Worm (Caenorhabditis elegans) whole organism, L3 larva: ENCODE data around the gene Y66C5A.1.

Source experiments
- R02D3.7 ChIP-seq: fragments of 150-350 bp; optimal IDR thresholded peaks from 2 replicates; lab custom pipeline; 2014; ENCODE audit warnings: missing biosample characterization, missing genetic modification characterization
- ZK546.5 ChIP-seq: sonication (generic microtip); optimal IDR thresholded peaks from 2 replicates; lab custom pipeline; 2017; ENCODE audit warnings: missing biosample characterization, missing genetic modification characterization
- aly-2 ChIP-seq: fragments of 150-350 bp; optimal IDR thresholded peaks from 2 replicates; lab custom pipeline; 2014; ENCODE audit warnings: missing biosample characterization, missing genetic modification characterization
- ceh-16 ChIP-seq: sonication (generic microtip); optimal IDR thresholded peaks from 2 replicates; lab custom pipeline; 2017; ENCODE audit warnings: missing biosample characterization, missing genetic modification characterization
- ceh-28 ChIP-seq: fragments of 150-350 bp; optimal IDR thresholded peaks from 2 replicates; lab custom pipeline; 2014; ENCODE audit warnings: missing biosample characterization, missing genetic modification reagents, missing genetic modification characterization
- ceh-82 ChIP-seq: fragments of 150-350 bp; optimal IDR thresholded peaks from 2 replicates; lab custom pipeline; 2014; ENCODE audit warnings: missing biosample characterization, missing genetic modification characterization
- ceh-9 ChIP-seq: sonication (generic microtip); optimal IDR thresholded peaks from 2 replicates; lab custom pipeline; 2018; ENCODE audit warnings: missing biosample characterization, missing genetic modification characterization
- egl-27 ChIP-seq: sonication (generic microtip); optimal IDR thresholded peaks from 4 replicates; lab custom pipeline; 2017; ENCODE audit warnings: missing biosample characterization, missing genetic modification reagents, missing genetic modification characterization
- elt-1 ChIP-seq: fragments of 150-350 bp; optimal IDR thresholded peaks from 2 replicates; lab custom pipeline; 2014; ENCODE audit warnings: missing biosample characterization, missing genetic modification characterization
- elt-2 ChIP-seq: sonication (generic microtip); optimal IDR thresholded peaks from 2 replicates; lab custom pipeline; 2016; ENCODE audit warnings: missing genetic modification reagents, mild to moderate bottlenecking, missing genetic modification characterization, missing compliant biosample characterization
- eor-1 ChIP-seq, 2 experiments: fragments of 150-350 bp; optimal IDR thresholded peaks; 2 replicates each; lab custom pipeline; 2014 to 2018; ENCODE audit warnings: missing biosample characterization in 2 of 2, missing genetic modification characterization in 2 of 2
- fkh-2 ChIP-seq: fragments of 150-350 bp; optimal IDR thresholded peaks from 2 replicates; lab custom pipeline; 2014; ENCODE audit warnings: missing biosample characterization, missing genetic modification reagents, missing genetic modification characterization
- fos-1 ChIP-seq: fragments of 150-350 bp; optimal IDR thresholded peaks from 2 replicates; lab custom pipeline; 2014; ENCODE audit warnings: missing biosample characterization, missing genetic modification characterization
- hmg-11 ChIP-seq: sonication (generic microtip); optimal IDR thresholded peaks from 2 replicates; lab custom pipeline; 2016; ENCODE audit warnings: missing genetic modification characterization, missing compliant biosample characterization
- jun-1 ChIP-seq: fragments of 150-350 bp; optimal IDR thresholded peaks from 2 replicates; lab custom pipeline; 2014; ENCODE audit warnings: missing biosample characterization, missing genetic modification reagents, missing genetic modification characterization
- lin-15B ChIP-seq: fragments of 150-350 bp; optimal IDR thresholded peaks from 2 replicates; lab custom pipeline; 2014; ENCODE audit warnings: missing biosample characterization, missing genetic modification characterization
- lin-39 ChIP-seq: fragments of 150-350 bp; optimal IDR thresholded peaks from 2 replicates; lab custom pipeline; 2018; ENCODE audit warnings: missing biosample characterization, missing genetic modification reagents, missing genetic modification characterization
- lsy-12 ChIP-seq: sonication (generic microtip); optimal IDR thresholded peaks from 2 replicates; lab custom pipeline; 2016; ENCODE audit warnings: mild to moderate bottlenecking, missing genetic modification characterization, missing compliant biosample characterization
- mml-1 ChIP-seq: fragments of 150-350 bp; sonication (generic microtip); optimal IDR thresholded peaks from 3 replicates; lab custom pipeline; 2014; ENCODE audit warnings: missing biosample characterization, missing genetic modification characterization
- nfya-1 ChIP-seq: sonication (generic microtip); optimal IDR thresholded peaks from 2 replicates; lab custom pipeline; 2017; ENCODE audit warnings: missing genetic modification characterization, mild to moderate bottlenecking, missing compliant biosample characterization, antibody characterized with exemption, moderate library complexity; ENCODE audit not compliant: insufficient read depth
- nhr-11 ChIP-seq: fragments of 150-350 bp; optimal IDR thresholded peaks from 2 replicates; lab custom pipeline; 2014; ENCODE audit warnings: missing biosample characterization, missing genetic modification characterization
- nhr-12 ChIP-seq: fragments of 150-350 bp; optimal IDR thresholded peaks from 2 replicates; lab custom pipeline; 2014; ENCODE audit warnings: missing biosample characterization, missing genetic modification characterization
- nhr-23 ChIP-seq: fragments of 150-350 bp; optimal IDR thresholded peaks from 2 replicates; lab custom pipeline; 2014; ENCODE audit warnings: missing biosample characterization, missing genetic modification reagents, missing genetic modification characterization
- nhr-237 ChIP-seq: fragments of 150-350 bp; optimal IDR thresholded peaks from 2 replicates; lab custom pipeline; 2014; ENCODE audit warnings: missing biosample characterization, missing genetic modification characterization
- nhr-25 ChIP-seq: sonication (generic microtip); optimal IDR thresholded peaks from 2 replicates; lab custom pipeline; 2017; ENCODE audit warnings: missing biosample characterization, missing genetic modification characterization
- nhr-67 ChIP-seq: fragments of 150-350 bp; optimal IDR thresholded peaks from 2 replicates; lab custom pipeline; 2014; ENCODE audit warnings: missing biosample characterization, missing genetic modification characterization
- nhr-76 ChIP-seq: fragments of 150-350 bp; sonication (generic microtip); optimal IDR thresholded peaks from 5 replicates; lab custom pipeline; 2014; ENCODE audit warnings: missing biosample characterization, missing genetic modification characterization
- pha-4 ChIP-seq: fragments of 150-350 bp; optimal IDR thresholded peaks from 2 replicates; lab custom pipeline; 2014; ENCODE audit warnings: missing biosample characterization, missing genetic modification reagents, missing genetic modification characterization
- pqm-1 ChIP-seq: fragments of 150-350 bp; optimal IDR thresholded peaks from 2 replicates; lab custom pipeline; 2017; ENCODE audit warnings: missing biosample characterization, missing genetic modification characterization, inconsistent platforms
- sea-2 ChIP-seq: fragments of 150-350 bp; sonication (generic microtip); optimal IDR thresholded peaks from 4 replicates; lab custom pipeline; 2014; ENCODE audit warnings: missing biosample characterization, missing genetic modification reagents, missing genetic modification characterization
- skn-1 ChIP-seq: fragments of 150-350 bp; optimal IDR thresholded peaks from 2 replicates; lab custom pipeline; 2014; ENCODE audit warnings: missing biosample characterization, missing genetic modification characterization
- snpc-4 ChIP-seq: fragments of 150-350 bp; optimal IDR thresholded peaks from 2 replicates; lab custom pipeline; 2014; ENCODE audit warnings: missing biosample characterization, missing genetic modification characterization
- tbx-2 ChIP-seq: sonication (generic microtip); optimal IDR thresholded peaks from 2 replicates; lab custom pipeline; 2016; ENCODE audit warnings: mild to moderate bottlenecking, missing genetic modification characterization, missing compliant biosample characterization
- unc-39 ChIP-seq: sonication (generic microtip); optimal IDR thresholded peaks from 4 replicates; lab custom pipeline; 2017; ENCODE audit warnings: missing biosample characterization, missing genetic modification characterization
- unc-62 ChIP-seq: fragments of 150-350 bp; sonication (generic microtip); optimal IDR thresholded peaks from 4 replicates; lab custom pipeline; 2014; ENCODE audit warnings: missing biosample characterization, missing genetic modification reagents, missing genetic modification characterization
- zag-1 ChIP-seq: fragments of 150-350 bp; optimal IDR thresholded peaks from 2 replicates; lab custom pipeline; 2014; ENCODE audit warnings: missing biosample characterization, missing genetic modification characterization
- ztf-11 ChIP-seq: fragments of 150-350 bp; optimal IDR thresholded peaks from 2 replicates; lab custom pipeline; 2014; ENCODE audit warnings: missing biosample characterization, missing genetic modification characterization
- ztf-4 ChIP-seq: fragments of 150-350 bp; optimal IDR thresholded peaks from 2 replicates; lab custom pipeline; 2014; ENCODE audit warnings: missing biosample characterization, missing genetic modification characterization

Gene Y66C5A.1

ce11 chrX:14424673-14425072 is 30.6 kb downstream of the Y66C5A.1 start, which contains the start of gene F23D12.11:
F23D12.11 (minus strand) TSS chrX:14424751.
- TF ChIP-seq ZK546.5 (tag; lab: Kevin White, UChicago): no peak
- no peak for TF ChIP-seq aly-2
- TF ChIP-seq lin-39 (tag; lab: Kevin White, UChicago): no peak
- no peak for TF ChIP-seq ztf-11 (tag; lab: Kevin White, UChicago)
- TF ChIP-seq ceh-82 (tag; lab: Kevin White, UChicago): no peak

- TF ChIP-seq lin-15B (tag; lab: Kevin White, UChicago): no peak
- no peak for TF ChIP-seq nhr-12
- no peak for TF ChIP-seq elt-2 (tag; lab: Kevin White, UChicago)
- no peak for TF ChIP-seq nhr-76 (tag; lab: Kevin White, UChicago)
- TF ChIP-seq nhr-11 (tag; lab: Kevin White, UChicago): no peak
- TF ChIP-seq mml-1 (tag; lab: Kevin White, UChicago): no peak
- TF ChIP-seq ztf-4 (tag; lab: Kevin White, UChicago): no peak
- TF ChIP-seq pha-4 (tag; lab: Kevin White, UChicago): no peak
- no peak for TF ChIP-seq elt-1 (tag; lab: Kevin White, UChicago)
- no peak for TF ChIP-seq ceh-28 (tag; lab: Kevin White, UChicago)
- no peak for TF ChIP-seq nhr-67 (tag; lab: Kevin White, UChicago)
- no peak for TF ChIP-seq nfya-1 (tag; lab: Kevin White, UChicago)
- no peak for TF ChIP-seq fos-1 (tag; lab: Kevin White, UChicago)
- TF ChIP-seq zag-1: no peak
- no peak for TF ChIP-seq fkh-2 (tag; lab: Kevin White, UChicago)
Observed at ce11 chrX:14424186-14424585, 31.1 kb downstream of the Y66C5A.1 start.

ce11 chrX:14423105-14423504 is 32.2 kb downstream of the Y66C5A.1 start, which contains the start of gene fipr-3:
fipr-3 (plus strand) TSS chrX:14423405.
- TF ChIP-seq ztf-4 (tag; lab: Kevin White, UChicago): no peak
- no peak for TF ChIP-seq ceh-28 (tag; lab: Kevin White, UChicago)
- no peak for TF ChIP-seq fos-1 (tag; lab: Kevin White, UChicago)
- TF ChIP-seq lsy-12 (tag; lab: Kevin White, UChicago): no peak
- TF ChIP-seq fkh-2 (tag; lab: Kevin White, UChicago): no peak
- no peak for TF ChIP-seq zag-1
- TF ChIP-seq nhr-67 (tag; lab: Kevin White, UChicago): no peak
- TF ChIP-seq aly-2: no peak
- no peak for TF ChIP-seq pqm-1 (tag; lab: Kevin White, UChicago)
- TF ChIP-seq mml-1 (tag; lab: Kevin White, UChicago): no peak
- TF ChIP-seq nhr-25: no peak
- TF ChIP-seq skn-1: no peak
- no peak for TF ChIP-seq unc-39 (tag; lab: Kevin White, UChicago)
- no peak for TF ChIP-seq jun-1 (tag; lab: Kevin White, UChicago)
- no peak for TF ChIP-seq egl-27 (tag; lab: Kevin White, UChicago)
- TF ChIP-seq nhr-23: no peak
- no peak for TF ChIP-seq ceh-9 (tag; lab: Kevin White, UChicago)
- no peak for TF ChIP-seq ceh-16 (tag; lab: Kevin White, UChicago)
- no peak for TF ChIP-seq sea-2 (GFP tag; lab: Kevin White, UChicago)
- TF ChIP-seq, all 47 proteins: peak for 0

- TF ChIP-seq R02D3.7 (tag; lab: Kevin White, UChicago) (no peak), ceh-82 (tag; lab: Kevin White, UChicago) (no peak), snpc-4 (tag; lab: Kevin White, UChicago) (no peak), nhr-25 (no peak), elt-1 (tag; lab: Kevin White, UChicago) (no peak), zag-1 (no peak)
Observed at ce11 chrX:14421529-14421982, 33.8 kb downstream of the Y66C5A.1 start, which contains the start of gene F23D12.2. F23D12.2 (minus strand) TSS chrX:14421579.

- TF ChIP-seq nhr-23: no peak
- no peak for TF ChIP-seq hmg-11 (tag; lab: Kevin White, UChicago)
- TF ChIP-seq unc-62 (GFP tag; lab: Kevin White, UChicago): no peak
- no peak for TF ChIP-seq pqm-1 (tag; lab: Kevin White, UChicago)
- TF ChIP-seq nhr-25: no peak
- TF ChIP-seq ceh-82 (tag; lab: Kevin White, UChicago): no peak
- TF ChIP-seq nhr-237 (tag; lab: Kevin White, UChicago): no peak
- TF ChIP-seq pha-4 (tag; lab: Kevin White, UChicago): no peak
- TF ChIP-seq ceh-16 (tag; lab: Kevin White, UChicago): no peak
- TF ChIP-seq fos-1 (tag; lab: Kevin White, UChicago): no peak
- TF ChIP-seq zag-1: no peak
- no peak for TF ChIP-seq eor-1 (tag; optimal IDR thresholded peaks at IDR 0.05; lab: Kevin White, UChicago)
- TF ChIP-seq ceh-28 (tag; lab: Kevin White, UChicago): no peak
- no peak for TF ChIP-seq tbx-2 (tag; lab: Kevin White, UChicago)
- TF ChIP-seq, all 47 proteins: peak for 0
Observed at ce11 chrX:14415641-14416040, 39.7 kb downstream of the Y66C5A.1 start, which contains the start of gene F23D12.10. F23D12.10 (minus strand) TSS chrX:14415741.
